Worm (Caenorhabditis elegans) whole organism, L1 larva: Measurements from ENCODE around the gene ZC412.3.

Experiments
- C04F5.9 ChIP-seq: sonication (generic microtip); optimal IDR thresholded peaks from 2 replicates; lab custom pipeline; 2016; ENCODE audit warnings: missing genetic modification characterization, missing compliant biosample characterization
- C16A3.4 ChIP-seq: fragments of 150-350 bp; optimal IDR thresholded peaks from 2 replicates; lab custom pipeline; 2014; ENCODE audit warnings: missing biosample characterization, missing genetic modification characterization
- C34B4.2 ChIP-seq: sonication (generic microtip); optimal IDR thresholded peaks from 2 replicates; lab custom pipeline; 2017; ENCODE audit warnings: mild to moderate bottlenecking, missing genetic modification characterization, missing compliant biosample characterization
- aha-1 ChIP-seq: fragments of 150-350 bp; optimal IDR thresholded peaks from 2 replicates; lab custom pipeline; 2014; ENCODE audit warnings: missing biosample characterization, missing genetic modification characterization
- alr-1 ChIP-seq: fragments of 200-800 bp; sonication (Bioruptor generic); optimal IDR thresholded peaks from 2 replicates; lab custom pipeline; 2018; ENCODE audit warnings: borderline replicate concordance, mild to moderate bottlenecking, missing genetic modification characterization, missing compliant biosample characterization
- aly-2 ChIP-seq: fragments of 150-350 bp; optimal IDR thresholded peaks from 2 replicates; lab custom pipeline; 2014; ENCODE audit warnings: missing biosample characterization, missing genetic modification characterization
- ama-1 ChIP-seq: fragments of 150-350 bp; optimal IDR thresholded peaks from 2 replicates; lab custom pipeline; 2014
- ceh-8 ChIP-seq: fragments of 200-800 bp; sonication (Bioruptor generic); optimal IDR thresholded peaks from 2 replicates; lab custom pipeline; 2018; ENCODE audit warnings: mild to moderate bottlenecking, missing genetic modification characterization, moderate library complexity, missing compliant biosample characterization
- ceh-82 ChIP-seq, 3 experiments: fragments of 150-350 bp in 1 of 3; sonication (generic microtip) in 2 of 3; optimal IDR thresholded peaks; 2 replicates each; lab custom pipeline; 2014 to 2017; ENCODE audit warnings: missing biosample characterization in 3 of 3, missing genetic modification characterization in 3 of 3
- ceh-90 ChIP-seq: sonication (generic microtip); optimal IDR thresholded peaks from 2 replicates; lab custom pipeline; 2016; ENCODE audit warnings: missing genetic modification characterization, missing compliant biosample characterization
- ces-1 ChIP-seq: fragments of 150-350 bp; optimal IDR thresholded peaks from 2 replicates; lab custom pipeline; 2014; ENCODE audit warnings: missing biosample characterization, missing genetic modification reagents, missing genetic modification characterization
- dsc-1 ChIP-seq: sonication (generic microtip); optimal IDR thresholded peaks from 2 replicates; lab custom pipeline; 2016; ENCODE audit warnings: mild to moderate bottlenecking, missing genetic modification characterization, missing compliant biosample characterization
- egl-13 ChIP-seq: sonication (generic microtip); optimal IDR thresholded peaks from 2 replicates; lab custom pipeline; 2016; ENCODE audit warnings: missing genotype, missing genetic modification reagents, missing genetic modification characterization, missing compliant biosample characterization
- egl-27 ChIP-seq, 2 experiments: fragments of 150-350 bp in 1 of 2; sonication (generic microtip); optimal IDR thresholded peaks; 3 replicates each; lab custom pipeline; 2017 to 2018; ENCODE audit warnings: missing biosample characterization in 2 of 2, missing genetic modification characterization in 2 of 2, missing genetic modification reagents in 2 of 2
- elt-3 ChIP-seq, 6 experiments: fragments of 150-350 bp in 1 of 6; sonication (generic microtip); optimal IDR thresholded peaks; 2 replicates each; lab custom pipeline; 2017 to 2018; ENCODE audit warnings: missing biosample characterization in 6 of 6, missing genetic modification characterization in 6 of 6, inconsistent platforms in 1 of 6
- ets-5 ChIP-seq: fragments of 200-800 bp; sonication (Bioruptor generic); IDR thresholded peaks from 2 replicates; pipeline ENCODE4 v1.3.6; 2022; ENCODE audit warnings: missing genetic modification characterization, missing compliant biosample characterization
- fkh-10 ChIP-seq: sonication (generic microtip); optimal IDR thresholded peaks from 2 replicates; lab custom pipeline; 2017; ENCODE audit warnings: missing biosample characterization, missing genetic modification reagents, missing genetic modification characterization
- fkh-4 ChIP-seq: sonication (generic microtip); optimal IDR thresholded peaks from 2 replicates; lab custom pipeline; 2016; ENCODE audit warnings: missing compliant biosample characterization, missing genetic modification characterization, borderline replicate concordance
- fkh-8 ChIP-seq: sonication (generic microtip); optimal IDR thresholded peaks from 2 replicates; lab custom pipeline; 2016; ENCODE audit warnings: mild to moderate bottlenecking, missing genetic modification characterization, missing compliant biosample characterization
- fos-1 ChIP-seq: fragments of 150-350 bp; optimal IDR thresholded peaks from 2 replicates; lab custom pipeline; 2014; ENCODE audit warnings: missing biosample characterization, missing genetic modification characterization
- grh-1 ChIP-seq: fragments of 200-800 bp; sonication (Bioruptor generic); IDR thresholded peaks from 2 replicates; pipeline ENCODE4 v1.3.6; 2022; ENCODE audit warnings: missing genetic modification reagents, missing genetic modification characterization, missing compliant biosample characterization
- hlh-17 ChIP-seq: fragments of 200-800 bp; sonication (Bioruptor generic); optimal IDR thresholded peaks from 2 replicates; lab custom pipeline; 2018; ENCODE audit warnings: missing genetic modification characterization, mild to moderate bottlenecking, missing compliant biosample characterization, moderate library complexity, borderline replicate concordance
- hlh-4 ChIP-seq: sonication (generic microtip); optimal IDR thresholded peaks from 2 replicates; lab custom pipeline; 2016; ENCODE audit warnings: mild to moderate bottlenecking, missing genetic modification characterization, missing compliant biosample characterization
- irx-1 ChIP-seq: sonication (generic microtip); optimal IDR thresholded peaks from 2 replicates; lab custom pipeline; 2016; ENCODE audit warnings: missing genetic modification characterization, missing compliant biosample characterization
- isw-1 ChIP-seq: fragments of 200-800 bp; sonication (Bioruptor generic); IDR thresholded peaks from 2 replicates; pipeline ENCODE4 v1.3.6; 2022; ENCODE audit warnings: missing genetic modification characterization, missing compliant biosample characterization
- jun-1 ChIP-seq: fragments of 150-350 bp; optimal IDR thresholded peaks from 2 replicates; lab custom pipeline; 2014; ENCODE audit warnings: missing biosample characterization, missing genetic modification reagents, missing genetic modification characterization
- lin-14 ChIP-seq: fragments of 200-800 bp; sonication (Bioruptor generic); optimal IDR thresholded peaks from 2 replicates; lab custom pipeline; 2018; ENCODE audit warnings: mild to moderate bottlenecking, missing genetic modification characterization, moderate library complexity, missing compliant biosample characterization
- lin-15B ChIP-seq: fragments of 150-350 bp; sonication (generic microtip); optimal IDR thresholded peaks from 3 replicates; lab custom pipeline; 2014; ENCODE audit warnings: missing biosample characterization, missing genetic modification characterization
- lin-35 ChIP-seq, 2 experiments: fragments of 150-350 bp; optimal IDR thresholded peaks; 2 replicates each; lab custom pipeline; 2014; ENCODE audit warnings: missing biosample characterization in 2 of 2, missing genetic modification characterization in 2 of 2, missing genetic modification reagents in 2 of 2
- lir-3 ChIP-seq: sonication (generic microtip); optimal IDR thresholded peaks from 2 replicates; lab custom pipeline; 2016; ENCODE audit warnings: mild to moderate bottlenecking, missing genetic modification characterization, moderate library complexity, missing compliant biosample characterization; ENCODE audit not compliant: poor library complexity
- mab-9 ChIP-seq: fragments of 200-800 bp; sonication (Bioruptor generic); IDR thresholded peaks from 2 replicates; pipeline ENCODE4 v1.3.6; 2022; ENCODE audit warnings: missing genetic modification reagents, missing genetic modification characterization, missing compliant biosample characterization
- mef-2 ChIP-seq: fragments of 150-350 bp; optimal IDR thresholded peaks from 2 replicates; lab custom pipeline; 2014; ENCODE audit warnings: missing biosample characterization, missing genetic modification characterization
- mep-1 ChIP-seq: fragments of 150-350 bp; optimal IDR thresholded peaks from 2 replicates; lab custom pipeline; 2014; ENCODE audit warnings: missing biosample characterization, missing genetic modification characterization
- nhr-20 ChIP-seq: sonication (generic microtip); optimal IDR thresholded peaks from 2 replicates; lab custom pipeline; 2016; ENCODE audit warnings: mild to moderate bottlenecking, missing genetic modification characterization, missing compliant biosample characterization
- nhr-237 ChIP-seq: fragments of 150-350 bp; optimal IDR thresholded peaks from 2 replicates; lab custom pipeline; 2014; ENCODE audit warnings: missing biosample characterization, missing genetic modification characterization
- nhr-71 ChIP-seq: sonication (generic microtip); optimal IDR thresholded peaks from 2 replicates; lab custom pipeline; 2016; ENCODE audit warnings: mild to moderate bottlenecking, missing genetic modification characterization, moderate library complexity, missing compliant biosample characterization
- nhr-76 ChIP-seq: sonication (generic microtip); optimal IDR thresholded peaks from 2 replicates; lab custom pipeline; 2017; ENCODE audit warnings: missing biosample characterization, missing genetic modification characterization
- nhr-84 ChIP-seq: sonication (generic microtip); optimal IDR thresholded peaks from 2 replicates; lab custom pipeline; 2017; ENCODE audit warnings: missing biosample characterization, missing genetic modification characterization
- nhr-90 ChIP-seq: sonication (generic microtip); optimal IDR thresholded peaks from 2 replicates; lab custom pipeline; 2016; ENCODE audit warnings: mild to moderate bottlenecking, missing genetic modification characterization, missing compliant biosample characterization; ENCODE audit not compliant: poor library complexity
- pqm-1 ChIP-seq: sonication (generic microtip); optimal IDR thresholded peaks from 3 replicates; lab custom pipeline; 2017; ENCODE audit warnings: missing biosample characterization, missing genetic modification characterization
- skn-1 ChIP-seq: fragments of 150-350 bp; optimal IDR thresholded peaks from 2 replicates; lab custom pipeline; 2014; ENCODE audit warnings: missing biosample characterization, missing genetic modification characterization
- swsn-7 ChIP-seq: sonication (generic microtip); optimal IDR thresholded peaks from 2 replicates; lab custom pipeline; 2016; ENCODE audit warnings: missing genetic modification characterization, missing compliant biosample characterization
- tlp-1 ChIP-seq: fragments of 150-350 bp; optimal IDR thresholded peaks from 2 replicates; lab custom pipeline; 2014; ENCODE audit warnings: missing biosample characterization, missing genetic modification characterization
- unc-130 ChIP-seq: fragments of 150-350 bp; optimal IDR thresholded peaks from 2 replicates; lab custom pipeline; 2017; ENCODE audit warnings: missing biosample characterization, missing genetic modification characterization, inconsistent platforms
- unc-30 ChIP-seq: sonication (generic microtip); optimal IDR thresholded peaks from 2 replicates; lab custom pipeline; 2017; ENCODE audit warnings: missing biosample characterization, missing genetic modification characterization
- unc-62 ChIP-seq: fragments of 150-350 bp; optimal IDR thresholded peaks from 2 replicates; lab custom pipeline; 2014; ENCODE audit warnings: missing biosample characterization, missing genetic modification reagents, missing genetic modification characterization
- unc-98 ChIP-seq: fragments of 200-800 bp; sonication (Bioruptor generic); IDR thresholded peaks from 2 replicates; pipeline ENCODE4 v1.3.6; 2022; ENCODE audit warnings: missing genetic modification characterization, missing compliant biosample characterization
- vab-15 ChIP-seq: sonication (generic microtip); optimal IDR thresholded peaks from 2 replicates; lab custom pipeline; 2017; ENCODE audit warnings: missing genotype, mild to moderate bottlenecking, missing genetic modification characterization, missing compliant biosample characterization
- zag-1 ChIP-seq: fragments of 150-350 bp; optimal IDR thresholded peaks from 2 replicates; lab custom pipeline; 2014; ENCODE audit warnings: missing biosample characterization, missing genetic modification characterization
- zip-4 ChIP-seq: fragments of 200-800 bp; sonication (Bioruptor generic); optimal IDR thresholded peaks from 2 replicates; lab custom pipeline; 2018; ENCODE audit warnings: mild to moderate bottlenecking, missing genetic modification characterization, moderate library complexity, missing compliant biosample characterization
- ztf-11 ChIP-seq, 2 experiments: sonication (generic microtip); optimal IDR thresholded peaks; 2 replicates each; lab custom pipeline; 2016 to 2017; ENCODE audit warnings: missing genetic modification characterization in 2 of 2, missing biosample characterization in 1 of 2, missing compliant biosample characterization in 1 of 2

ZC412.3 gene

DNA sequence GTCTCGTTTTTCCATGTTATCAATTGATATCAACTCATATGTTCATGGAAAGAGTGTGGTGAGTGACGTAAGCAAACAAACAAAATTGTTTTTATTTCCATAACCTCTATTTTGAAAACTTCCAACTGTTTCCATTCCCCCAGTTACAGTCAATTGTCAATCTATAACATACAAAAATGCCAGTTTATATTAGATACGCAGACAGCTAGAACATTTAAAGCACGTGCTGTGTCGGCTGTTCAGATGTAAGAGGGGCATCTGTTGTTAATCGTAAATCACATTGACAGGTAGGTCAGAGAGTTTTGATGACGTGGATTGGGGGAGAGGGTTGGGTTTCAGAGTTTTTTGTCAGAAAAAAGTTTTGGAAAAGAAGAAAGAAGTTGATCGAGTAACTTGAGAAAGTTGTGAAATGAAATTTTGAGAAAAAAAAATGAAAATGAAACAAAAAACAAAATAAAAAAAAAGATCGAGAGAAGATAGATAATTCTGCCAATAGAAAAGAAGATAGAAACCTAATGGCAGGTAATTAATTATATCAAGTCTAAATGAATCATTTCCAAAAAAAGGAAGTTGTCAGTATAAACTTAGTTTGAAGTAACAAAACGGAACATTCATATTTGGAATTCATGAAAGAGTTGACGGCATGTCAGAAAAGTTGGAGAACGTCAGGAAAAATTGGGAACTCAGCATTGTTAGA, 22.7 kb downstream of the ZC412.3 start (continued):
- peak; percentile 27 for TF ChIP-seq skn-1
- no peak for TF ChIP-seq egl-27 (tag; optimal IDR thresholded peaks at IDR 0.05; lab: Kevin White, UChicago)
- no peak for TF ChIP-seq fkh-10 (GFP tag; lab: Kevin White, UChicago)
- TF ChIP-seq nhr-90 (tag; lab: Kevin White, UChicago), result peak; percentile 42
- no peak for TF ChIP-seq zip-4
- no peak for TF ChIP-seq hlh-17 (GFP tag; lab: Kevin White, UChicago)
- TF ChIP-seq unc-30 (tag; lab: Kevin White, UChicago), result no peak
- no peak for TF ChIP-seq egl-13 (tag; lab: Kevin White, UChicago)
- no peak for TF ChIP-seq unc-62
- no peak for TF ChIP-seq hlh-4 (tag; lab: Kevin White, UChicago)
- TF ChIP-seq lin-14 (GFP tag; lab: Kevin White, UChicago), result peak; percentile 94
- TF ChIP-seq aha-1 (tag; lab: Kevin White, UChicago), result no peak
- TF ChIP-seq nhr-84 (tag; lab: Kevin White, UChicago), result no peak
- TF ChIP-seq pqm-1 (tag; lab: Kevin White, UChicago), result no peak
- peak; percentile 75 for TF ChIP-seq vab-15 (tag; lab: Kevin White, UChicago)
- TF ChIP-seq ceh-90 (tag; lab: Kevin White, UChicago), result no peak
- no peak for TF ChIP-seq mab-9 (GFP tag; lab: Robert Waterston, UW)
- no peak for TF ChIP-seq ces-1 (GFP tag; lab: Kevin White, UChicago)
- TF ChIP-seq aly-2 (tag; lab: Kevin White, UChicago), result no peak
- no peak for TF ChIP-seq ztf-11 (tag; optimal IDR thresholded peaks at IDR 0.05; lab: Kevin White, UChicago)
- TF ChIP-seq irx-1 (tag; lab: Kevin White, UChicago), result peak; percentile 51
- no peak for TF ChIP-seq zag-1 (tag; lab: Kevin White, UChicago)
- peak; percentile 48 for TF ChIP-seq swsn-7 (tag; lab: Kevin White, UChicago)
- TF ChIP-seq ceh-82 (tag; optimal IDR thresholded peaks at IDR 0.05; lab: Kevin White, UChicago), result no peak
- peak; percentile 24 to 81 for TF ChIP-seq lin-35 (GFP tag; optimal IDR thresholded peaks at IDR 0.05; lab: Kevin White, UChicago)
- peak; percentile 16 for TF ChIP-seq C04F5.9
- TF ChIP-seq C34B4.2 (tag; lab: Kevin White, UChicago), result no peak
- TF ChIP-seq unc-98, result 0 out of 2 replicates have a peak, but pooled peaks have one; percentile 15
- TF ChIP-seq lin-15B (tag; lab: Kevin White, UChicago), result no peak
- no peak for TF ChIP-seq nhr-237 (tag; lab: Kevin White, UChicago)
- TF ChIP-seq ets-5 (GFP tag; lab: Robert Waterston, UW), result no peak
- TF ChIP-seq fos-1 (tag; lab: Kevin White, UChicago), result no peak
- TF ChIP-seq lir-3, result peak; percentile 37
- TF ChIP-seq nhr-71, result peak; percentile 91
- TF ChIP-seq unc-130 (tag; lab: Kevin White, UChicago), result peak; percentile 70
- TF ChIP-seq mef-2 (tag; lab: Kevin White, UChicago), result no peak
- TF ChIP-seq ceh-8, result no peak
- peak; percentile 83 for TF ChIP-seq nhr-20 (tag; lab: Kevin White, UChicago)
- peak; percentile 26 for TF ChIP-seq C16A3.4 (tag; lab: Kevin White, UChicago)
- no peak for TF ChIP-seq tlp-1
- TF ChIP-seq jun-1 (tag; lab: Kevin White, UChicago), result no peak
- no peak for TF ChIP-seq alr-1 (tag; lab: Kevin White, UChicago)
- no peak for TF ChIP-seq fkh-8 (tag; lab: Kevin White, UChicago)
- TF ChIP-seq mep-1 (tag; lab: Kevin White, UChicago), result peak; percentile 81
- TF ChIP-seq dsc-1 (tag; lab: Kevin White, UChicago), result peak; percentile 63
- peak; percentile 86 for TF ChIP-seq ama-1 (lab: Kevin White, UChicago)
- TF ChIP-seq fkh-4 (tag; lab: Kevin White, UChicago), result no peak
- TF ChIP-seq elt-3 (tag; optimal IDR thresholded peaks at IDR 0.05; lab: Kevin White, UChicago), result peak in 2 of 6 experiments; percentile 44 to 63
- TF ChIP-seq grh-1, result peak; percentile 42; the same call in 1 of the 2 replicates
- TF ChIP-seq isw-1, result no peak
- no peak for TF ChIP-seq nhr-76 (tag; lab: Kevin White, UChicago)
